Fruit fly (Drosophila melanogaster) whole organism, embryonic: ENCODE measurements around the gene CG5056.

Source experiments
- CG11093 ChIP-seq: fragments of 200-800 bp; sonication (Bioruptor generic); IDR thresholded peaks from 3 replicates; pipeline ENCODE4 v1.3.6; 2022; ENCODE audit warnings: missing biosample characterization, missing genetic modification characterization
- CG11247 ChIP-seq: fragments of 200-800 bp; sonication (Bioruptor generic); IDR thresholded peaks from 2 replicates; pipeline ENCODE4 v1.3.6; 2022; ENCODE audit warnings: missing biosample characterization, missing genetic modification characterization
- CG11504 ChIP-seq: fragments of 200-800 bp; sonication (Bioruptor generic); optimal IDR thresholded peaks from 3 replicates; lab custom pipeline; 2019; ENCODE audit warnings: missing biosample characterization, mild to moderate bottlenecking, missing genetic modification characterization, moderate library complexity
- CG11560 ChIP-seq: fragments of 200-800 bp; sonication (Bioruptor generic); IDR thresholded peaks from 3 replicates; pipeline ENCODE4 v1.3.6; 2022; ENCODE audit warnings: missing biosample characterization, missing genetic modification characterization
- CG12155 ChIP-seq: fragments of 200-800 bp; sonication (Bioruptor generic); optimal IDR thresholded peaks from 3 replicates; lab custom pipeline; 2016; ENCODE audit warnings: missing biosample characterization, missing genetic modification characterization
- CG13296 ChIP-seq: fragments of 200-800 bp; sonication (Bioruptor generic); optimal IDR thresholded peaks from 3 replicates; lab custom pipeline; 2018; ENCODE audit warnings: missing biosample characterization, mild to moderate bottlenecking, missing genetic modification characterization
- CG13624 ChIP-seq: fragments of 200-800 bp; sonication (Bioruptor generic); optimal IDR thresholded peaks from 2 replicates; lab custom pipeline; 2016; ENCODE audit warnings: missing biosample characterization, missing genetic modification characterization
- CG13775 ChIP-seq: fragments of 200-800 bp; sonication (Bioruptor generic); optimal IDR thresholded peaks from 3 replicates; lab custom pipeline; 2017; ENCODE audit warnings: missing biosample characterization, mild to moderate bottlenecking, missing genetic modification characterization
- CG14050 ChIP-seq: fragments of 200-800 bp; sonication (Bioruptor generic); IDR thresholded peaks from 3 replicates; pipeline ENCODE4 v1.3.6; 2022; ENCODE audit warnings: missing biosample characterization, missing genetic modification characterization
- CG17328 ChIP-seq: fragments of 200-800 bp; sonication (Bioruptor generic); IDR thresholded peaks from 2 replicates; pipeline ENCODE4 v1.3.6; 2022; ENCODE audit warnings: missing biosample characterization, missing genetic modification characterization
- CG18011 ChIP-seq: fragments of 200-800 bp; sonication (Bioruptor generic); optimal IDR thresholded peaks from 2 replicates; lab custom pipeline; 2017; ENCODE audit warnings: missing biosample characterization, missing genetic modification characterization, mild to moderate bottlenecking, moderate library complexity, missing genotype
- CG18599 ChIP-seq: fragments of 200-800 bp; sonication (Bioruptor generic); optimal IDR thresholded peaks from 3 replicates; lab custom pipeline; 2017; ENCODE audit warnings: missing biosample characterization, missing genetic modification characterization, mild to moderate bottlenecking, moderate library complexity, missing genetic modification reagents
- CG2199 ChIP-seq: fragments of 200-800 bp; sonication (Bioruptor generic); IDR thresholded peaks from 3 replicates; pipeline ENCODE4 v1.3.6; 2022; ENCODE audit warnings: missing biosample characterization, missing genetic modification characterization
- CG2202 ChIP-seq: fragments of 200-800 bp; sonication (Bioruptor generic); optimal IDR thresholded peaks from 2 replicates; lab custom pipeline; 2018; ENCODE audit warnings: missing biosample characterization, mild to moderate bottlenecking, missing genetic modification characterization
- CG34224 ChIP-seq: fragments of 200-800 bp; sonication (Bioruptor generic); IDR thresholded peaks from 3 replicates; pipeline ENCODE4 v1.3.6; 2022; ENCODE audit warnings: missing biosample characterization, missing genetic modification characterization; ENCODE audit not compliant: partially characterized antibody
- CG4360 ChIP-seq: fragments of 200-800 bp; sonication (Bioruptor generic); IDR thresholded peaks from 2 replicates; pipeline ENCODE4 v1.3.6; 2022; ENCODE audit warnings: missing biosample characterization, missing genetic modification characterization
- CG9727 ChIP-seq: fragments of 200-800 bp; sonication (Bioruptor generic); optimal IDR thresholded peaks from 3 replicates; lab custom pipeline; 2017; ENCODE audit warnings: missing biosample characterization, mild to moderate bottlenecking, missing genetic modification characterization
- CG9817 ChIP-seq: fragments of 200-800 bp; sonication (Bioruptor generic); optimal IDR thresholded peaks from 2 replicates; lab custom pipeline; 2018; ENCODE audit warnings: missing biosample characterization, mild to moderate bottlenecking, missing genetic modification characterization, moderate library complexity
- Dref ChIP-seq: fragments of 200-800 bp; sonication (Bioruptor generic); IDR thresholded peaks from 2 replicates; pipeline ENCODE4 v1.3.6; 2022; ENCODE audit warnings: missing biosample characterization, missing genetic modification characterization
- Elba2 ChIP-seq: fragments of 200-800 bp; sonication (Bioruptor generic); optimal IDR thresholded peaks from 3 replicates; lab custom pipeline; 2016; ENCODE audit warnings: missing biosample characterization, missing genetic modification characterization
- Hmr ChIP-seq: fragments of 200-800 bp; sonication (Bioruptor generic); optimal IDR thresholded peaks from 3 replicates; lab custom pipeline; 2017; ENCODE audit warnings: mild to moderate bottlenecking, missing biosample characterization, missing genetic modification reagents, missing genetic modification characterization
- Jarid2 ChIP-seq: fragments of 200-800 bp; sonication (Bioruptor generic); optimal IDR thresholded peaks from 3 replicates; lab custom pipeline; 2017; ENCODE audit warnings: mild to moderate bottlenecking, missing biosample characterization, missing genetic modification reagents, missing genetic modification characterization
- Nf-YA ChIP-seq: fragments of 200-800 bp; sonication (Bioruptor generic); IDR thresholded peaks from 2 replicates; pipeline ENCODE4 v1.3.6; 2022; ENCODE audit warnings: missing biosample characterization, missing genetic modification characterization
- Opbp ChIP-seq: fragments of 200-800 bp; sonication (Bioruptor generic); IDR thresholded peaks from 3 replicates; pipeline ENCODE4 v1.3.6; 2022; ENCODE audit warnings: missing biosample characterization, missing genetic modification characterization; ENCODE audit not compliant: partially characterized antibody
- Rfx ChIP-seq: fragments of 200-800 bp; sonication (Bioruptor generic); IDR thresholded peaks from 2 replicates; pipeline ENCODE4 v1.3.6; 2022; ENCODE audit warnings: missing biosample characterization, missing genetic modification characterization
- Six4 ChIP-seq: fragments of 200-800 bp; sonication (Bioruptor generic); optimal IDR thresholded peaks from 2 replicates; lab custom pipeline; 2016; ENCODE audit warnings: missing biosample characterization, missing genetic modification characterization
- Spps ChIP-seq: fragments of 200-800 bp; sonication (Bioruptor generic); optimal IDR thresholded peaks from 2 replicates; lab custom pipeline; 2018; ENCODE audit warnings: missing biosample characterization, mild to moderate bottlenecking, missing genetic modification characterization
- TFAM ChIP-seq: fragments of 200-800 bp; sonication (Bioruptor generic); optimal IDR thresholded peaks from 2 replicates; lab custom pipeline; 2017; ENCODE audit warnings: missing biosample characterization, missing genetic modification characterization, inconsistent platforms
- Tbp ChIP-seq: fragments of >200 bp; optimal IDR thresholded peaks from 2 replicates; lab custom pipeline; 2018; ENCODE audit warnings: missing biosample characterization, missing genetic modification characterization
- Xrp1 ChIP-seq: fragments of 200-800 bp; sonication (Bioruptor generic); IDR thresholded peaks from 2 replicates; pipeline ENCODE4 v1.3.6; 2022; ENCODE audit warnings: missing biosample characterization, missing genetic modification characterization
- amos ChIP-seq: fragments of 200-800 bp; sonication (Bioruptor generic); IDR thresholded peaks from 2 replicates; pipeline ENCODE4 v1.3.6; 2022; ENCODE audit warnings: missing biosample characterization, missing genetic modification characterization; ENCODE audit not compliant: partially characterized antibody
- cas ChIP-seq: fragments of 200-800 bp; sonication (Bioruptor generic); IDR thresholded peaks from 2 replicates; pipeline ENCODE4 v1.3.6; 2022; ENCODE audit warnings: missing biosample characterization, missing genetic modification characterization
- crc ChIP-seq: fragments of 200-800 bp; sonication (Bioruptor generic); optimal IDR thresholded peaks from 2 replicates; lab custom pipeline; 2016; ENCODE audit warnings: missing biosample characterization, missing genetic modification characterization
- crp ChIP-seq, 2 experiments: fragments of 200-800 bp; sonication (Bioruptor generic); optimal IDR thresholded peaks; 2 replicates in 1 of 2; 3 replicates in 1 of 2; lab custom pipeline; 2017; ENCODE audit warnings: missing biosample characterization in 2 of 2, missing genetic modification characterization in 2 of 2, mild to moderate bottlenecking in 1 of 2, moderate library complexity in 1 of 2
- dm ChIP-seq: fragments of 200-800 bp; sonication (Bioruptor generic); optimal IDR thresholded peaks from 3 replicates; lab custom pipeline; 2016; ENCODE audit warnings: missing biosample characterization, missing genetic modification characterization
- dmrt99B ChIP-seq: fragments of 200-800 bp; sonication (Bioruptor generic); optimal IDR thresholded peaks from 2 replicates; lab custom pipeline; 2018; ENCODE audit warnings: missing biosample characterization, mild to moderate bottlenecking, missing genetic modification characterization, moderate library complexity
- esg ChIP-seq: fragments of 200-800 bp; sonication (Bioruptor generic); conservative IDR thresholded peaks from 2 replicates; pipeline ENCODE4 v1.3.6; 2022; ENCODE audit warnings: missing biosample characterization, missing genetic modification characterization
- gcm2 ChIP-seq: fragments of 200-800 bp; sonication (Bioruptor generic); optimal IDR thresholded peaks from 2 replicates; lab custom pipeline; 2016; ENCODE audit warnings: missing biosample characterization, missing genetic modification characterization
- jigr1 ChIP-seq: fragments of 200-800 bp; sonication (Bioruptor generic); IDR thresholded peaks from 3 replicates; pipeline ENCODE4 v1.3.6; 2022; ENCODE audit warnings: missing biosample characterization, missing genetic modification characterization
- pfk ChIP-seq: fragments of 200-800 bp; sonication (Bioruptor generic); optimal IDR thresholded peaks from 2 replicates; lab custom pipeline; 2018; ENCODE audit warnings: missing biosample characterization, mild to moderate bottlenecking, missing genetic modification characterization, moderate library complexity
- phol ChIP-seq: fragments of 200-800 bp; sonication (Bioruptor generic); optimal IDR thresholded peaks from 3 replicates; lab custom pipeline; 2018; ENCODE audit warnings: missing biosample characterization, mild to moderate bottlenecking, missing genetic modification characterization, moderate library complexity
- sc ChIP-seq, 3 experiments: fragments of >200 bp in 2 of 3; fragments of 200-800 bp in 1 of 3; sonication (Bioruptor generic) in 1 of 3; optimal IDR thresholded peaks; 2 replicates in 2 of 3; 3 replicates in 1 of 3; lab custom pipeline; 2017; ENCODE audit warnings: mild to moderate bottlenecking in 1 of 3, missing biosample characterization in 1 of 3, missing genetic modification characterization in 1 of 3, missing genetic modification reagents in 1 of 3
- shn ChIP-seq: fragments of 200-800 bp; sonication (Bioruptor generic); optimal IDR thresholded peaks from 3 replicates; lab custom pipeline; 2016; ENCODE audit warnings: missing biosample characterization, missing genetic modification characterization
- sim ChIP-seq: fragments of 200-800 bp; sonication (Bioruptor generic); IDR thresholded peaks from 2 replicates; pipeline ENCODE4 v1.3.6; 2022; ENCODE audit warnings: missing biosample characterization, missing genetic modification characterization
- sr ChIP-seq: fragments of 200-800 bp; sonication (Bioruptor generic); IDR thresholded peaks from 3 replicates; pipeline ENCODE4 v1.3.6; 2022; ENCODE audit warnings: missing biosample characterization, missing genetic modification characterization
- ssp ChIP-seq: fragments of 200-800 bp; sonication (Bioruptor generic); IDR thresholded peaks from 2 replicates; pipeline ENCODE4 v1.3.6; 2022; ENCODE audit warnings: missing biosample characterization, missing genetic modification characterization
- tin ChIP-seq: fragments of 200-800 bp; sonication (Bioruptor generic); optimal IDR thresholded peaks from 3 replicates; lab custom pipeline; 2016; ENCODE audit warnings: missing biosample characterization, missing genetic modification characterization
- usp ChIP-seq: fragments of >200 bp; optimal IDR thresholded peaks from 2 replicates; lab custom pipeline; 2017; ENCODE audit warnings: missing biosample characterization, missing genetic modification characterization

CG5056 gene

DNA sequence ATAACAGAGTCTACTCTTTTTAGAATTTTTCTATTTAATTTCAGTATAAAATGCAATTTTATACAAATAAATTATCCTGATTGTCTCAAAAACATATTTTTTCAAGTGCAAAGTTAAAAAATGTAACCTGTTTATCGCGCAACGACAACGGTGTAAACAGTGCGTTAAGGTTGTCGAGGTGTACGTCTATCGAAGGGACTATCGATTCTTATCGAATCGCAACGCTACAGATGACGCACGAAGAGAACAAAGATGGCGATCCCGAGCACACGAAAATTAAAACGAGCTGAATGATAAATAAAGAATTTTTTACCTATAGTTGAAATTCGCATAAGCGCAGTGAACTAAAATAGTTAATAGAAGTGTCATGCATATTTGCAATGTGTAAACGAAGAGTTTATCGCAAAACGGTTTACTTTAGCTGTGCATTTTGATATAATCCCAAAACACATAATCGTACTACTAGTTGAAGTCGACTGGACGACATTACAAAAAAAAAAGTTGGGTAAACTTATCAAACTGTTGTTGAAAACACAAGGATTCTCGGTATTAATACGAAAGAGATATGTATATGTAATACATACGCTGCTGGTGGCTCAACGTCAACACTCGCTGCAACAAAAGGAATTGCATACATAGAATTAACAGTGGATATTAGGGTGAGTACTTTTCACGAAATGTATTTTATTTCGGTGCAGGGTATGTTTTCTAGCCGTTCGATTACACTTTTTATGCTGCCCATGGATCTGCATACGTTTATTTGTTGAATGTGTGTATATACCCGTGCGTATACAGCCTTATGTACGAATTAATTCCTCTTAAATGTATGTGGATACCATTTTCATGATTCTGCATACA is 21.6 kb downstream of the CG5056 start, which contains the start of gene da (continued):
- TF ChIP-seq CG34224 (GFP tag; lab: Robert Waterston, UW) (peak; percentile 68), CG9817 (tag; lab: Kevin White, UChicago) (no peak), phol (tag; lab: Kevin White, UChicago) (peak; percentile 100), sc (optimal IDR thresholded peaks at IDR 0.05; lab: Kevin White, UChicago) (no peak), sc (GFP tag; optimal IDR thresholded peaks at IDR 0.05; lab: Kevin White, UChicago) (no peak), Six4 (GFP tag; lab: Kevin White, UChicago) (peak; percentile 15), CG2199 (GFP tag; lab: Robert Waterston, UW) (0 out of 3 replicates have a peak, but pooled peaks have one; percentile 68), Opbp (GFP tag; lab: Robert Waterston, UW) (peak; percentile 47; the same call in 1 of the 3 replicates), CG2202 (no peak), dmrt99B (tag; lab: Kevin White, UChicago) (peak; percentile 63), ssp (GFP tag; lab: Robert Waterston, UW) (peak; percentile 98), CG18599 (peak; percentile 45), sr (GFP tag; lab: Robert Waterston, UW) (no peak), amos (peak; percentile 66; the same call in 1 of the 2 replicates), CG18011 (GFP tag; lab: Kevin White, UChicago) (peak; percentile 20), CG12155 (GFP tag; lab: Kevin White, UChicago) (peak; percentile 50), crc (GFP tag; lab: Kevin White, UChicago) (peak; percentile 34), Jarid2 (no peak), tin (GFP tag; lab: Kevin White, UChicago) (peak; percentile 62), gcm2 (GFP tag; lab: Kevin White, UChicago) (no peak), Dref (peak; percentile 92), CG11093 (GFP tag; lab: Robert Waterston, UW) (no peak), shn (GFP tag; lab: Kevin White, UChicago) (peak; percentile 7), CG4360 (GFP tag; lab: Robert Waterston, UW) (no peak), CG9727 (GFP tag; lab: Kevin White, UChicago) (peak; percentile 40), crp (GFP tag; optimal IDR thresholded peaks at IDR 0.05; lab: Kevin White, UChicago) (peak in 1 of 2 experiments; percentile 55), CG13296 (GFP tag; lab: Kevin White, UChicago) (peak; percentile 16), esg (peak; percentile 36; the same call in 1 of the 2 replicates), usp (GFP tag; lab: Kevin White, UChicago) (no peak), CG11504 (tag; lab: Kevin White, UChicago) (peak; percentile 72), TFAM (GFP tag; lab: Kevin White, UChicago) (no peak), Spps (tag; lab: Kevin White, UChicago) (peak; percentile 23), CG13624 (GFP tag; lab: Kevin White, UChicago) (peak; percentile 63), CG11247 (peak; percentile 54; the same call in 1 of the 2 replicates), CG14050 (GFP tag; lab: Robert Waterston, UW) (no peak), jigr1 (GFP tag; lab: Robert Waterston, UW) (no peak), Xrp1 (GFP tag; lab: Robert Waterston, UW) (peak; percentile 63), cas (GFP tag; lab: Robert Waterston, UW) (no peak), Elba2 (GFP tag; lab: Kevin White, UChicago) (no peak), Nf-YA (no peak), sim (GFP tag; lab: Robert Waterston, UW) (no peak), CG17328 (GFP tag; lab: Robert Waterston, UW) (peak; percentile 55), CG13775 (peak; percentile 49), dm (peak; percentile 76), CG11560 (no peak), Tbp (no peak), Rfx (GFP tag; lab: Robert Waterston, UW) (peak; percentile 75), Hmr (peak; percentile 63), pfk (peak; percentile 86)
